Worm (Caenorhabditis elegans): ENCODE data around the gene srd-51.

The srd-51 gene

DNA sequence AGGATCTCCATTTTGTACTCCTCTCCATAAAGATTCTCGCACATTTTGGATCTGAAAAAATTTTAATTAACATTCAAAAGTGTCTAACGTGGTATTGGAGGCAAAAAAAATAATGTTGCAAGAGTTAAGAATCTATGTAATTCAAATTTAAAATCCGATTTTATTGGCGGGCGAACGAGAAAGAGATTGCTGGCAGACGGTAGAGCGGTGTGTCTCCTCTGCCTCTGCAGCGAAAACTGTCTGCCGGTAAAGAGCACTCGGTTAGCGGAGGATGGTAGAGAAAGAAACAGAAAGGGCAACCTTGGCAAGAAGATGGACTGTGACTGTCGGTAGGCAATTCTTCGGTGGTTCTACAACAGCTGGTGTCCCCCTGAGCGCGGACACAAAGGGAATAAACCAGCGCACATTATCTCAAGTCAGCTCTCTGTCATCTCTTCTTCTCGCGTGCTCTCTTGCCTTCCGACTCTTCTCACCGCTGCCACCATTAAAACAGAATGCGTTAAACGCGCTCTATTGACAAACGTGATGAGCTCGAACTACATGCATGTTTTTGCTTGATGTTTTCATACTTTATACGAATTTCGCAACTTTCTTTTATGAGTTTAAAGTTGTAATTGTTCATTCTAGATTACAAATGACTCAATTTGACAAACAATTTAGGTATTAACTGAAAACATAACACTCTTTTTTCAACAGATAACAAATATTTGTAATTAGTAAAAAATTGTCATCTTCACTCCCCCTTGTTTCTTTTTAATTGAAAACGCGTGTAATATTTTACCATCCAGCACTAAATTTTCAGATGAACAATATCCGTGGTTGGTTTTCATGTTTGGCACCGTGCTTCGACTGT lies 34.4 kb upstream of the srd-51 start, which contains the start of the genes cdk-4 and F18H3.1 (continued):
- TF ChIP-seq daf-16 (GFP tag; optimal IDR thresholded peaks at IDR 0.05): no peak
- peak; percentile 39 for TF ChIP-seq daf-16 (tag; optimal IDR thresholded peaks at IDR 0.05)
- no peak for TF ChIP-seq fos-1 (tag; optimal IDR thresholded peaks at IDR 0.05)
- TF ChIP-seq ztf-11 (tag; optimal IDR thresholded peaks at IDR 0.05): no peak
- peak; percentile 2 for TF ChIP-seq nhr-28 (tag; optimal IDR thresholded peaks at IDR 0.05)
- no peak for TF ChIP-seq madf-5 (GFP tag; IDR thresholded peaks at IDR 0.05)
- TF ChIP-seq ceh-82 (tag; optimal IDR thresholded peaks at IDR 0.05): no peak
- no peak for TF ChIP-seq madf-9 (GFP tag; conservative IDR thresholded peaks at IDR 0.05)
- TF ChIP-seq T20F7.1 (GFP tag; optimal IDR thresholded peaks at IDR 0.05): no peak
- no peak for TF ChIP-seq lir-3 (tag; optimal IDR thresholded peaks at IDR 0.05)
- TF ChIP-seq F44E2.7 (GFP tag; IDR thresholded peaks at IDR 0.05): no peak
- no peak for TF ChIP-seq nhr-42 (GFP tag; IDR thresholded peaks at IDR 0.05)
- TF ChIP-seq lin-38 (GFP tag; IDR thresholded peaks at IDR 0.05): peak; percentile 62
- no peak for TF ChIP-seq zag-1 (tag; optimal IDR thresholded peaks at IDR 0.05)
- no peak for TF ChIP-seq lin-13 (GFP tag; optimal IDR thresholded peaks at IDR 0.05)
- no peak for TF ChIP-seq mxl-3 (GFP tag; optimal IDR thresholded peaks at IDR 0.05)
- TF ChIP-seq mdl-1 (tag; optimal IDR thresholded peaks at IDR 0.05): peak in 1 of 2 experiments; percentile 13
- no peak for TF ChIP-seq ama-1 (optimal IDR thresholded peaks at IDR 0.05)
- peak; percentile 34 for TF ChIP-seq dpl-1 (GFP tag; optimal IDR thresholded peaks at IDR 0.05)
- TF ChIP-seq jun-1 (tag; optimal IDR thresholded peaks at IDR 0.05): no peak
- no peak for TF ChIP-seq aha-1 (tag)
- TF ChIP-seq zfp-3 (GFP tag; conservative IDR thresholded peaks at IDR 0.05): no peak
- TF ChIP-seq F10B5.3 (tag; optimal IDR thresholded peaks at IDR 0.05): no peak
- TF ChIP-seq Y5F2A.4 (GFP tag; optimal IDR thresholded peaks at IDR 0.05): no peak
- no peak for TF ChIP-seq zip-11 (GFP tag; IDR thresholded peaks at IDR 0.05)
- TF ChIP-seq ZK546.5 (tag; optimal IDR thresholded peaks at IDR 0.05): no peak
- no peak for TF ChIP-seq R02D3.7 (tag; optimal IDR thresholded peaks at IDR 0.05)
- peak; percentile 27 for TF ChIP-seq rbr-2 (tag; optimal IDR thresholded peaks at IDR 0.05)
- no peak for TF ChIP-seq Y48G9A.11 (GFP tag; IDR thresholded peaks at IDR 0.05)
- TF ChIP-seq F26F4.8 (GFP tag; conservative IDR thresholded peaks at IDR 0.05): no peak
- no peak for TF ChIP-seq cey-2 (tag; optimal IDR thresholded peaks at IDR 0.05; ENCODE audit: borderline replicate concordance, insufficient read depth)
- peak; percentile 53 for TF ChIP-seq hlh-30 (tag; optimal IDR thresholded peaks at IDR 0.05; ENCODE audit: insufficient read depth)
- TF ChIP-seq pha-4 (GFP tag; IDR thresholded peaks at IDR 0.05): no peak
- TF ChIP-seq pha-4 (tag; optimal IDR thresholded peaks at IDR 0.05): no peak
- no peak for TF ChIP-seq nhr-102 (tag; optimal IDR thresholded peaks at IDR 0.05)
- TF ChIP-seq T26A8.4 (GFP tag; IDR thresholded peaks at IDR 0.05): no peak
- no peak for TF ChIP-seq Y105C5A.15 (GFP tag; IDR thresholded peaks at IDR 0.05)
- no peak for TF ChIP-seq zfp-2 (tag; optimal IDR thresholded peaks at IDR 0.05)
- peak in 1 of 2 experiments; percentile 16 for TF ChIP-seq hif-1 (tag; optimal IDR thresholded peaks at IDR 0.05)
- peak; percentile 49 for TF ChIP-seq nhr-11 (tag; optimal IDR thresholded peaks at IDR 0.05)
- TF ChIP-seq lin-39 (tag; optimal IDR thresholded peaks at IDR 0.05): no peak
- no peak for TF ChIP-seq nhr-76 (tag; optimal IDR thresholded peaks at IDR 0.05)
- no peak for TF ChIP-seq spr-1 (tag; optimal IDR thresholded peaks at IDR 0.05)

Data from whole organism, L4 larva.